Worm (Caenorhabditis elegans): ENCODE results near the gene math-45.
"Not testable (repeated sequence)": the region's sequence is repeated elsewhere in the genome, so short reads cannot be mapped to it uniquely, and the experiment has no call there.

The math-45 gene

ce11 chrII:1517354-1517753, at the start of gene math-45:
Gene math-45 (minus strand): TSS chrII:1517454.
- TF ChIP-seq mes-2 (tag; optimal IDR thresholded peaks at IDR 0.05; ENCODE audit: poor library complexity, severe bottlenecking): no peak
- no peak for TF ChIP-seq zip-2 (tag; optimal IDR thresholded peaks at IDR 0.05)
- TF ChIP-seq zfp-3 (GFP tag; conservative IDR thresholded peaks at IDR 0.05): no peak
- TF ChIP-seq nhr-77 (tag; optimal IDR thresholded peaks at IDR 0.05): no peak
- no peak for TF ChIP-seq mep-1 (tag; optimal IDR thresholded peaks at IDR 0.05)
- TF ChIP-seq php-3 (GFP tag; IDR thresholded peaks at IDR 0.05): no peak
- TF ChIP-seq mxl-3 (GFP tag; optimal IDR thresholded peaks at IDR 0.05): no peak
- no peak for TF ChIP-seq lin-15B (tag; optimal IDR thresholded peaks at IDR 0.05)
- TF ChIP-seq dpl-1 (GFP tag; optimal IDR thresholded peaks at IDR 0.05): no peak
- TF ChIP-seq nhr-41 (GFP tag; IDR thresholded peaks at IDR 0.05): no peak
- TF ChIP-seq spr-3 (GFP tag; optimal IDR thresholded peaks at IDR 0.05): no peak
- no peak for TF ChIP-seq nhr-111 (GFP tag; optimal IDR thresholded peaks at IDR 0.05)
- TF ChIP-seq aly-2 (tag; optimal IDR thresholded peaks at IDR 0.05): no peak
- TF ChIP-seq daf-16 (GFP tag; optimal IDR thresholded peaks at IDR 0.05): no peak
- TF ChIP-seq daf-16 (tag; optimal IDR thresholded peaks at IDR 0.05): peak; percentile 52
- TF ChIP-seq dmd-9 (GFP tag; IDR thresholded peaks at IDR 0.05): no peak
- peak; percentile 17 for TF ChIP-seq nhr-28 (tag; optimal IDR thresholded peaks at IDR 0.05)
- no peak for TF ChIP-seq ces-1 (GFP tag; optimal IDR thresholded peaks at IDR 0.05)

ce11 chrII:1561863-1562262, 44.6 kb upstream of the math-45 start, which contains the start of gene K05F6.14:
Gene K05F6.14 (plus strand): TSS chrII:1562163.
- TF ChIP-seq dmd-9 (GFP tag; IDR thresholded peaks at IDR 0.05) (no peak), ceh-20 (GFP tag; IDR thresholded peaks at IDR 0.05) (no peak), D1046.2 (GFP tag; IDR thresholded peaks at IDR 0.05) (no peak), nhr-25 (tag; optimal IDR thresholded peaks at IDR 0.05; ENCODE audit: borderline replicate concordance, insufficient read depth) (no peak), duxl-1 (tag; optimal IDR thresholded peaks at IDR 0.05; ENCODE audit: poor library complexity) (no peak), egl-43 (GFP tag; IDR thresholded peaks at IDR 0.05) (no peak), unc-130 (GFP tag; optimal IDR thresholded peaks at IDR 0.05) (no peak), F49E8.2 (tag; optimal IDR thresholded peaks at IDR 0.05; ENCODE audit: borderline replicate concordance) (no peak)

- TF ChIP-seq unc-62 (GFP tag; optimal IDR thresholded peaks at IDR 0.05 in 1 of 2): peak in 1 of 2 experiments; percentile 41
- TF ChIP-seq unc-62 (tag; optimal IDR thresholded peaks at IDR 0.05): no peak
- no peak for TF ChIP-seq tra-1 (GFP tag; IDR thresholded peaks at IDR 0.05)
Observed at ce11 chrII:1560839-1561238, 43.6 kb upstream of the math-45 start.

- not testable (repeated sequence) for TF ChIP-seq unc-39 (tag; optimal IDR thresholded peaks at IDR 0.05); dmd-8 (GFP tag; IDR thresholded peaks at IDR 0.05); snpc-1.2 (GFP tag; IDR thresholded peaks at IDR 0.05)
Observed at ce11 chrII:1556217-1556616, 39.0 kb upstream of the math-45 start, which contains the start of the genes fbxb-54 and fbxb-50. Gene fbxb-54 (minus strand): TSS chrII:1556317. Gene fbxb-50 (plus strand): TSS chrII:1556443.

ce11 chrII:1550501-1550900, 33.2 kb upstream of the math-45 start, which contains the start of the genes fbxb-52 and fbxb-51:
Gene fbxb-52 (minus strand): TSS chrII:1550601.
Gene fbxb-51 (plus strand): TSS chrII:1550712.
- peak; percentile 19 for TF ChIP-seq aha-1 (tag)
- TF ChIP-seq nhr-76 (tag; optimal IDR thresholded peaks at IDR 0.05): no peak

ce11 chrII:1545625-1546024, 28.4 kb upstream of the math-45 start, which contains the start of gene K05F6.12:
Gene K05F6.12 (plus strand): TSS chrII:1545925.
- TF ChIP-seq snpc-1.2 (GFP tag; IDR thresholded peaks at IDR 0.05): no peak
- peak in 1 of 2 experiments; percentile 33 for TF ChIP-seq unc-62 (GFP tag; optimal IDR thresholded peaks at IDR 0.05 in 1 of 2)
- TF ChIP-seq unc-62 (tag; optimal IDR thresholded peaks at IDR 0.05): no peak
